Worm (Caenorhabditis elegans) whole organism, L1 larva: Measurements from ENCODE around the gene gro-1.

Experiments used
- C04F5.9 ChIP-seq: sonication (generic microtip); optimal IDR thresholded peaks from 2 replicates; lab custom pipeline; 2016; ENCODE audit warnings: missing genetic modification characterization, missing compliant biosample characterization
- C34B4.2 ChIP-seq: sonication (generic microtip); optimal IDR thresholded peaks from 2 replicates; lab custom pipeline; 2017; ENCODE audit warnings: mild to moderate bottlenecking, missing genetic modification characterization, missing compliant biosample characterization
- Y116A8C.19 ChIP-seq: sonication (generic microtip); optimal IDR thresholded peaks from 2 replicates; lab custom pipeline; 2016; ENCODE audit warnings: missing compliant biosample characterization, missing genetic modification characterization, borderline replicate concordance
- ceh-63 ChIP-seq: fragments of 200-800 bp; sonication (Bioruptor generic); optimal IDR thresholded peaks from 2 replicates; lab custom pipeline; 2018; ENCODE audit warnings: mild to moderate bottlenecking, missing genetic modification characterization, missing compliant biosample characterization
- ceh-8 ChIP-seq: fragments of 200-800 bp; sonication (Bioruptor generic); optimal IDR thresholded peaks from 2 replicates; lab custom pipeline; 2018; ENCODE audit warnings: mild to moderate bottlenecking, missing genetic modification characterization, moderate library complexity, missing compliant biosample characterization
- ceh-88 ChIP-seq: fragments of 200-800 bp; sonication (Bioruptor generic); IDR thresholded peaks from 2 replicates; pipeline ENCODE4 v1.3.6; 2022; ENCODE audit warnings: missing genetic modification characterization, missing compliant biosample characterization
- dpl-1 ChIP-seq, 3 experiments: fragments of 150-350 bp in 2 of 3; sonication (generic microtip) in 1 of 3; optimal IDR thresholded peaks; 2 replicates each; lab custom pipeline; 2014 to 2017; ENCODE audit warnings: missing biosample characterization in 3 of 3, missing genetic modification characterization in 3 of 3, missing genetic modification reagents in 3 of 3
- dsc-1 ChIP-seq: sonication (generic microtip); optimal IDR thresholded peaks from 2 replicates; lab custom pipeline; 2016; ENCODE audit warnings: mild to moderate bottlenecking, missing genetic modification characterization, missing compliant biosample characterization
- efl-1 ChIP-seq, 4 experiments: fragments of 150-350 bp; optimal IDR thresholded peaks in 3 of 4; peaks in 1 of 4; 1 replicate in 1 of 4; 2 replicates in 3 of 4; lab custom pipeline; 2014; ENCODE audit warnings: missing biosample characterization in 2 of 4, missing genetic modification characterization in 2 of 4, missing genetic modification reagents in 2 of 4
- fkh-10 ChIP-seq: sonication (generic microtip); optimal IDR thresholded peaks from 2 replicates; lab custom pipeline; 2017; ENCODE audit warnings: missing biosample characterization, missing genetic modification reagents, missing genetic modification characterization
- fkh-4 ChIP-seq: sonication (generic microtip); optimal IDR thresholded peaks from 2 replicates; lab custom pipeline; 2016; ENCODE audit warnings: missing compliant biosample characterization, missing genetic modification characterization, borderline replicate concordance
- grh-1 ChIP-seq: fragments of 200-800 bp; sonication (Bioruptor generic); IDR thresholded peaks from 2 replicates; pipeline ENCODE4 v1.3.6; 2022; ENCODE audit warnings: missing genetic modification reagents, missing genetic modification characterization, missing compliant biosample characterization
- hlh-17 ChIP-seq: fragments of 200-800 bp; sonication (Bioruptor generic); optimal IDR thresholded peaks from 2 replicates; lab custom pipeline; 2018; ENCODE audit warnings: missing genetic modification characterization, mild to moderate bottlenecking, missing compliant biosample characterization, moderate library complexity, borderline replicate concordance
- irx-1 ChIP-seq: sonication (generic microtip); optimal IDR thresholded peaks from 2 replicates; lab custom pipeline; 2016; ENCODE audit warnings: missing genetic modification characterization, missing compliant biosample characterization
- lin-14 ChIP-seq: fragments of 200-800 bp; sonication (Bioruptor generic); optimal IDR thresholded peaks from 2 replicates; lab custom pipeline; 2018; ENCODE audit warnings: mild to moderate bottlenecking, missing genetic modification characterization, moderate library complexity, missing compliant biosample characterization
- lin-15B ChIP-seq: fragments of 150-350 bp; sonication (generic microtip); optimal IDR thresholded peaks from 3 replicates; lab custom pipeline; 2014; ENCODE audit warnings: missing biosample characterization, missing genetic modification characterization
- lin-35 ChIP-seq, 2 experiments: fragments of 150-350 bp; optimal IDR thresholded peaks; 2 replicates each; lab custom pipeline; 2014; ENCODE audit warnings: missing biosample characterization in 2 of 2, missing genetic modification characterization in 2 of 2, missing genetic modification reagents in 2 of 2
- lir-3 ChIP-seq: sonication (generic microtip); optimal IDR thresholded peaks from 2 replicates; lab custom pipeline; 2016; ENCODE audit warnings: mild to moderate bottlenecking, missing genetic modification characterization, moderate library complexity, missing compliant biosample characterization; ENCODE audit not compliant: poor library complexity
- mdl-1 ChIP-seq, 2 experiments: fragments of 150-350 bp; optimal IDR thresholded peaks; 2 replicates each; lab custom pipeline; 2014 to 2017; ENCODE audit warnings: missing biosample characterization in 2 of 2, missing genetic modification characterization in 2 of 2, inconsistent platforms in 1 of 2
- nhr-11 ChIP-seq: fragments of 150-350 bp; optimal IDR thresholded peaks from 2 replicates; lab custom pipeline; 2014; ENCODE audit warnings: missing biosample characterization, missing genetic modification characterization
- nhr-19 ChIP-seq: fragments of 200-800 bp; sonication (Bioruptor generic); conservative IDR thresholded peaks from 2 replicates; pipeline ENCODE4 v1.3.6; 2022; ENCODE audit warnings: missing genetic modification characterization, missing compliant biosample characterization
- nhr-20 ChIP-seq: sonication (generic microtip); optimal IDR thresholded peaks from 2 replicates; lab custom pipeline; 2016; ENCODE audit warnings: mild to moderate bottlenecking, missing genetic modification characterization, missing compliant biosample characterization
- nhr-47 ChIP-seq: sonication (generic microtip); optimal IDR thresholded peaks from 2 replicates; lab custom pipeline; 2016; ENCODE audit warnings: mild to moderate bottlenecking, missing genetic modification characterization, moderate library complexity, missing compliant biosample characterization
- nhr-77 ChIP-seq: fragments of 150-350 bp; optimal IDR thresholded peaks from 2 replicates; lab custom pipeline; 2014; ENCODE audit warnings: missing biosample characterization, missing genetic modification characterization
- nhr-84 ChIP-seq: sonication (generic microtip); optimal IDR thresholded peaks from 2 replicates; lab custom pipeline; 2017; ENCODE audit warnings: missing biosample characterization, missing genetic modification characterization
- nhr-90 ChIP-seq: sonication (generic microtip); optimal IDR thresholded peaks from 2 replicates; lab custom pipeline; 2016; ENCODE audit warnings: mild to moderate bottlenecking, missing genetic modification characterization, missing compliant biosample characterization; ENCODE audit not compliant: poor library complexity
- pax-3 ChIP-seq: fragments of 200-800 bp; sonication (Bioruptor generic); optimal IDR thresholded peaks from 2 replicates; lab custom pipeline; 2018; ENCODE audit warnings: mild to moderate bottlenecking, missing genetic modification characterization, moderate library complexity, missing compliant biosample characterization
- rnt-1 ChIP-seq: sonication (generic microtip); optimal IDR thresholded peaks from 2 replicates; lab custom pipeline; 2016; ENCODE audit warnings: mild to moderate bottlenecking, missing genetic modification characterization, moderate library complexity, missing compliant biosample characterization
- skn-1 ChIP-seq: fragments of 150-350 bp; optimal IDR thresholded peaks from 2 replicates; lab custom pipeline; 2014; ENCODE audit warnings: missing biosample characterization, missing genetic modification characterization
- sptf-1 ChIP-seq: fragments of 150-350 bp; optimal IDR thresholded peaks from 2 replicates; lab custom pipeline; 2014; ENCODE audit warnings: missing biosample characterization, missing genetic modification characterization
- swsn-7 ChIP-seq: sonication (generic microtip); optimal IDR thresholded peaks from 2 replicates; lab custom pipeline; 2016; ENCODE audit warnings: missing genetic modification characterization, missing compliant biosample characterization
- unc-30 ChIP-seq: sonication (generic microtip); optimal IDR thresholded peaks from 2 replicates; lab custom pipeline; 2017; ENCODE audit warnings: missing biosample characterization, missing genetic modification characterization
- unc-98 ChIP-seq: fragments of 200-800 bp; sonication (Bioruptor generic); IDR thresholded peaks from 2 replicates; pipeline ENCODE4 v1.3.6; 2022; ENCODE audit warnings: missing genetic modification characterization, missing compliant biosample characterization
- xbp-1 ChIP-seq: sonication (generic microtip); optimal IDR thresholded peaks from 2 replicates; lab custom pipeline; 2016; ENCODE audit warnings: missing genetic modification characterization, missing compliant biosample characterization
- zip-4 ChIP-seq: fragments of 200-800 bp; sonication (Bioruptor generic); optimal IDR thresholded peaks from 2 replicates; lab custom pipeline; 2018; ENCODE audit warnings: mild to moderate bottlenecking, missing genetic modification characterization, moderate library complexity, missing compliant biosample characterization
- ztf-4 ChIP-seq: fragments of 150-350 bp; optimal IDR thresholded peaks from 2 replicates; lab custom pipeline; 2014; ENCODE audit warnings: missing biosample characterization, missing genetic modification characterization

gro-1 gene

DNA sequence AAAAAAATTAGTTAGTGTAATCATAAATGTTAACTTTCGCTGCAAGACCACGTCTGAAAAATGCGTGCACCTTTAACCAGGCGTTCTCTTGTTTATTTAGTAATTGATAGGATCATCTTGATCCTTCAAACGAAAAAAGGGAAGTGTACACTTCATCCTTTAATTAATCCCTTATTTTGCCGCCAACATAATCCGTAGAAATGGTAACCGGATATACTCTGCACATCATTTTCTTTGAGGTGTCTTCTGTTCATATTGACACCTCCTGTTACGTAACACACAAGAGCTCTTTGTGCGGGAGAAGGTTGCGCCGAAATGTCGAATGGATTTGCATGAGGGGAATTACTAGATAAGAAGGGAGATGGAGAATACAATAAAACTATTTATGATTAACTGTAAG, 16.2 kb upstream of the gro-1 start:
- TF ChIP-seq efl-1 (optimal IDR thresholded peaks at IDR 0.05; lab: Kevin White, UChicago) = no peak
- peak in 1 of 2 experiments; percentile 29 for TF ChIP-seq efl-1 (GFP tag; optimal IDR thresholded peaks at IDR 0.05 in 1 of 2; lab: Kevin White, UChicago)
- TF ChIP-seq ceh-63 (GFP tag; lab: Kevin White, UChicago) = no peak
- TF ChIP-seq Y116A8C.19 (tag; lab: Kevin White, UChicago) = no peak
- TF ChIP-seq fkh-10 (GFP tag; lab: Kevin White, UChicago) = no peak
- peak; percentile 48 for TF ChIP-seq dsc-1 (tag; lab: Kevin White, UChicago)

DNA sequence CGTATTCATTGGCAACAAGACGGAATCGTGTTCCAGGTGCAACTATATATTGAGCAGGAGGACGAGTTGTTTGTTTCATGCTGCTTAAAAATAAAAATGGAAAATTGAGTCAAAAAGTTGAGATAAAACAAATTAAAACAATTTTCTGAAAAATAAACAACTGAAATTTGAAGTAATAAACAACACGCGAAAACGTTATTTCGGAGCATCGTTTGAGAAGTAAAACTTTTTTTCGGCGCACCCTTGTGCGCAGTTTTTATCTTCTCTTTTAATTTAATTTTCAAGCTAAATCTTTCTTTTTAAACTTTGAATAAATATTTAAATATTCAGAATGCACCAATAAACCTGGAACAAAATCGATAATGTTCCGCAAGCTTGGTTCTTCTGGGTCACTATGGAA, 10.8 kb upstream of the gro-1 start, which contains the start of the genes sumv-1 and gop-1:
sumv-1 (minus strand) TSS at position 80 of the 400 bp plus-strand sequence.
gop-1 (plus strand) TSS at position 331 of the 400 bp plus-strand sequence.
- TF ChIP-seq swsn-7 (tag; lab: Kevin White, UChicago) (no peak), fkh-4 (tag; lab: Kevin White, UChicago) (no peak), dpl-1 (GFP tag; optimal IDR thresholded peaks at IDR 0.05; lab: Kevin White, UChicago) (peak in 1 of 3 experiments; percentile 14), nhr-84 (tag; lab: Kevin White, UChicago) (no peak), lin-14 (GFP tag; lab: Kevin White, UChicago) (no peak), sptf-1 (no peak), zip-4 (GFP tag; lab: Kevin White, UChicago) (no peak), lir-3 (no peak), lin-35 (GFP tag; optimal IDR thresholded peaks at IDR 0.05; lab: Kevin White, UChicago) (peak; percentile 3 to 11), rnt-1 (tag; lab: Kevin White, UChicago) (no peak), hlh-17 (GFP tag; lab: Kevin White, UChicago) (no peak), efl-1 (optimal IDR thresholded peaks at IDR 0.05; lab: Kevin White, UChicago) (no peak), efl-1 (GFP tag; optimal IDR thresholded peaks at IDR 0.05 in 1 of 2; lab: Kevin White, UChicago) (peak; percentile 2 to 81), grh-1 (GFP tag; lab: Robert Waterston, UW) (no peak), mdl-1 (tag; optimal IDR thresholded peaks at IDR 0.05; lab: Kevin White, UChicago) (no peak), skn-1 (tag; lab: Kevin White, UChicago) (no peak), lin-15B (no peak), nhr-77 (no peak), unc-30 (tag; lab: Kevin White, UChicago) (no peak), nhr-47 (tag; lab: Kevin White, UChicago) (no peak), unc-98 (no peak)

DNA sequence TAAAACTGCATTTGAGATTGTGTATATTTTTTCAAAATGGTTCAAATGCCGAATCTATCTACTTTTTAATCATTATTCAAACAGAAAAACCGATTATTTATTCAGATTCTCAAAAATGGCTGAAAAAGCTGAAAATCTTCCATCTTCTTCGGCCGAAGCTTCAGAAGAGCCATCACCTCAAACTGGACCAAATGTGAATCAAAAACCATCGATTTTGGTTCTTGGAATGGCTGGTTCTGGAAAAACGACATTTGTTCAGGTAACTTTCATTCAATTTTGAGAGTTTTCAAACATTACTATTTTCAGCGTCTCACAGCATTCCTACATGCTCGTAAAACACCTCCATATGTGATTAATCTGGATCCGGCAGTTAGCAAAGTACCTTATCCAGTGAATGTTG, 6.0 kb upstream of the gro-1 start, which contains the start of gene gop-2:
gop-2 (plus strand) TSS at position 106 of the 400 bp plus-strand sequence.
- TF ChIP-seq nhr-20 (tag; lab: Kevin White, UChicago) (no peak), irx-1 (tag; lab: Kevin White, UChicago) (no peak), ztf-4 (no peak), C34B4.2 (tag; lab: Kevin White, UChicago) (no peak), pax-3 (tag; lab: Kevin White, UChicago) (no peak), xbp-1 (tag; lab: Kevin White, UChicago) (no peak), nhr-77 (no peak), nhr-90 (no peak), hlh-17 (GFP tag; lab: Kevin White, UChicago) (no peak), efl-1 (optimal IDR thresholded peaks at IDR 0.05; lab: Kevin White, UChicago) (no peak), efl-1 (GFP tag; optimal IDR thresholded peaks at IDR 0.05 in 1 of 2; lab: Kevin White, UChicago) (no peak), C04F5.9 (tag; lab: Kevin White, UChicago) (no peak), nhr-11 (no peak), lin-15B (no peak), ceh-8 (GFP tag; lab: Kevin White, UChicago) (no peak), ceh-88 (no peak), nhr-19 (GFP tag; lab: Robert Waterston, UW) (no peak), lir-3 (no peak)
